Fruit fly (Drosophila melanogaster) whole organism, pupa: Measurements from ENCODE around the gene CG3164.
A peak's percentile ranks its signal among the peaks of the same experiment; 100 is the strongest.

ENCODE experiments used
- CG10348 ChIP-seq: fragments of 200-800 bp; sonication (Bioruptor generic); IDR thresholded peaks from 2 replicates; pipeline ENCODE4 v1.3.6; 2022; ENCODE audit warnings: missing biosample characterization, missing genetic modification characterization
- CG12605 ChIP-seq: fragments of 200-800 bp; sonication (Bioruptor generic); IDR thresholded peaks from 2 replicates; pipeline ENCODE4 v1.3.6; 2022; ENCODE audit warnings: missing biosample characterization, missing genetic modification characterization
- CG13204 ChIP-seq: fragments of 200-800 bp; sonication (Bioruptor generic); optimal IDR thresholded peaks from 2 replicates; lab custom pipeline; 2018; ENCODE audit warnings: missing biosample characterization, mild to moderate bottlenecking, missing genetic modification characterization, moderate library complexity
- CG14655 ChIP-seq: fragments of 200-800 bp; sonication (Bioruptor generic); optimal IDR thresholded peaks from 3 replicates; lab custom pipeline; 2017; ENCODE audit warnings: mild to moderate bottlenecking, missing biosample characterization, missing genetic modification reagents, missing genetic modification characterization
- CG15710 ChIP-seq: fragments of 200-800 bp; sonication (Bioruptor generic); optimal IDR thresholded peaks from 2 replicates; lab custom pipeline; 2018; ENCODE audit warnings: missing biosample characterization, mild to moderate bottlenecking, missing genetic modification characterization, moderate library complexity
- CG17806 ChIP-seq: fragments of 200-800 bp; sonication (Bioruptor generic); optimal IDR thresholded peaks from 2 replicates; lab custom pipeline; 2018; ENCODE audit warnings: missing biosample characterization, mild to moderate bottlenecking, missing genetic modification characterization, moderate library complexity
- CG32121 ChIP-seq: fragments of 200-800 bp; sonication (Bioruptor generic); IDR thresholded peaks from 2 replicates; pipeline ENCODE4 v1.3.6; 2022; ENCODE audit warnings: missing biosample characterization, missing genetic modification characterization
- CG34367 ChIP-seq: fragments of 200-800 bp; sonication (Bioruptor generic); optimal IDR thresholded peaks from 2 replicates; lab custom pipeline; 2018; ENCODE audit warnings: missing biosample characterization, mild to moderate bottlenecking, missing genetic modification characterization
- CG4496 ChIP-seq: fragments of 200-800 bp; sonication (Bioruptor generic); IDR thresholded peaks from 3 replicates; pipeline ENCODE4 v1.3.6; 2022; ENCODE audit warnings: missing biosample characterization, missing genetic modification characterization
- CG8159 ChIP-seq: fragments of 200-800 bp; sonication (Bioruptor generic); optimal IDR thresholded peaks from 3 replicates; lab custom pipeline; 2018; ENCODE audit warnings: missing biosample characterization, mild to moderate bottlenecking, missing genetic modification characterization, moderate library complexity
- CG8301 ChIP-seq: fragments of 200-800 bp; sonication (Bioruptor generic); optimal IDR thresholded peaks from 2 replicates; lab custom pipeline; 2018; ENCODE audit warnings: missing biosample characterization, mild to moderate bottlenecking, missing genetic modification characterization
- CG9948 ChIP-seq: fragments of 200-800 bp; sonication (Bioruptor generic); optimal IDR thresholded peaks from 2 replicates; lab custom pipeline; 2018; ENCODE audit warnings: missing biosample characterization, mild to moderate bottlenecking, missing genetic modification characterization, moderate library complexity
- D1 ChIP-seq: fragments of 200-800 bp; sonication (Bioruptor generic); optimal IDR thresholded peaks from 2 replicates; lab custom pipeline; 2018; ENCODE audit warnings: missing biosample characterization, mild to moderate bottlenecking, missing genetic modification characterization, moderate library complexity
- EcR ChIP-seq: fragments of 200-800 bp; sonication (Bioruptor generic); optimal IDR thresholded peaks from 3 replicates; lab custom pipeline; 2019; ENCODE audit warnings: missing biosample characterization, missing genetic modification characterization, mild to moderate bottlenecking, moderate library complexity, missing genetic modification reagents
- Ets98B ChIP-seq: fragments of 200-800 bp; sonication (Bioruptor generic); IDR thresholded peaks from 2 replicates; pipeline ENCODE4 v1.3.6; 2022; ENCODE audit warnings: missing biosample characterization, missing genetic modification characterization
- Pif1A ChIP-seq: fragments of 200-800 bp; sonication (Bioruptor generic); optimal IDR thresholded peaks from 3 replicates; lab custom pipeline; 2016; ENCODE audit warnings: missing biosample characterization, missing genetic modification characterization
- Pif1B ChIP-seq: fragments of 200-800 bp; sonication (Bioruptor generic); optimal IDR thresholded peaks from 3 replicates; lab custom pipeline; 2016; ENCODE audit warnings: missing biosample characterization, missing genetic modification characterization
- Snoo ChIP-seq: fragments of 200-800 bp; sonication (Bioruptor generic); optimal IDR thresholded peaks from 3 replicates; lab custom pipeline; 2017; ENCODE audit warnings: missing biosample characterization, mild to moderate bottlenecking, missing genetic modification characterization, inconsistent platforms
- fd96Ca ChIP-seq: fragments of 200-800 bp; sonication (Bioruptor generic); IDR thresholded peaks from 3 replicates; pipeline ENCODE4 v1.3.6; 2022; ENCODE audit warnings: missing biosample characterization, missing genetic modification characterization
- gl ChIP-seq: fragments of 200-800 bp; sonication (Bioruptor generic); optimal IDR thresholded peaks from 2 replicates; lab custom pipeline; 2018; ENCODE audit warnings: missing biosample characterization, mild to moderate bottlenecking, missing genetic modification characterization
- rn ChIP-seq: fragments of 200-800 bp; sonication (Bioruptor generic); IDR thresholded peaks from 2 replicates; pipeline ENCODE4 v1.3.6; 2022; ENCODE audit warnings: missing biosample characterization, missing genetic modification characterization

Gene CG3164

dm6 chr2L:161453-162175 lies 31.0 kb upstream of the CG3164 start:
- TF ChIP-seq Ets98B (GFP tag; lab: Robert Waterston, UW) (no peak), CG15710 (tag; lab: Kevin White, UChicago) (peak; percentile 23), CG10348 (GFP tag; lab: Robert Waterston, UW) (no peak), CG12605 (GFP tag; lab: Robert Waterston, UW) (no peak), CG8301 (peak; percentile 55), fd96Ca (no peak), Snoo (peak; percentile 19), CG4496 (GFP tag; lab: Robert Waterston, UW) (no peak), Pif1B (GFP tag; lab: Kevin White, UChicago) (peak; percentile 76), CG34367 (peak; percentile 29), CG13204 (GFP tag; lab: Kevin White, UChicago) (peak; percentile 28), CG14655 (GFP tag; lab: Kevin White, UChicago) (peak; percentile 56), CG32121 (GFP tag; lab: Robert Waterston, UW) (no peak), CG17806 (tag; lab: Kevin White, UChicago) (no peak), CG9948 (tag; lab: Kevin White, UChicago) (no peak), Pif1A (GFP tag; lab: Kevin White, UChicago) (peak; percentile 2), CG8159 (tag; lab: Kevin White, UChicago) (peak; percentile 35), rn (GFP tag; lab: Robert Waterston, UW) (no peak), EcR (GFP tag; lab: Kevin White, UChicago) (peak; percentile 67), gl (tag; lab: Kevin White, UChicago) (peak; percentile 40), D1 (tag; lab: Kevin White, UChicago) (no peak)

dm6 chr2L:160581-161452 lies 30.2 kb upstream of the CG3164 start:
- TF ChIP-seq Pif1A (GFP tag; lab: Kevin White, UChicago) (peak; percentile 89), CG34367 (peak; percentile 77), CG12605 (GFP tag; lab: Robert Waterston, UW) (no peak), Snoo (peak; percentile 77), CG8301 (peak; percentile 73), Ets98B (GFP tag; lab: Robert Waterston, UW) (no peak), CG15710 (tag; lab: Kevin White, UChicago) (peak; percentile 90), CG13204 (GFP tag; lab: Kevin White, UChicago) (peak; percentile 85), EcR (GFP tag; lab: Kevin White, UChicago) (peak; percentile 69), gl (tag; lab: Kevin White, UChicago) (peak; percentile 94), CG8159 (tag; lab: Kevin White, UChicago) (peak; percentile 72), rn (GFP tag; lab: Robert Waterston, UW) (no peak), CG4496 (GFP tag; lab: Robert Waterston, UW) (no peak), CG17806 (tag; lab: Kevin White, UChicago) (peak; percentile 62), CG9948 (tag; lab: Kevin White, UChicago) (peak; percentile 64), CG32121 (GFP tag; lab: Robert Waterston, UW) (no peak), CG10348 (GFP tag; lab: Robert Waterston, UW) (no peak), CG14655 (GFP tag; lab: Kevin White, UChicago) (peak; percentile 88), fd96Ca (no peak), Pif1B (GFP tag; lab: Kevin White, UChicago) (peak; percentile 92), D1 (tag; lab: Kevin White, UChicago) (peak; percentile 4)

- TF ChIP-seq rn (GFP tag; lab: Robert Waterston, UW) (no peak), CG8301 (no peak), CG8159 (tag; lab: Kevin White, UChicago) (peak; percentile 7), Pif1B (GFP tag; lab: Kevin White, UChicago) (peak; percentile 54), CG14655 (GFP tag; lab: Kevin White, UChicago) (no peak), EcR (GFP tag; lab: Kevin White, UChicago) (peak; percentile 66), CG4496 (GFP tag; lab: Robert Waterston, UW) (no peak), CG17806 (tag; lab: Kevin White, UChicago) (no peak), CG34367 (peak; percentile 14), gl (tag; lab: Kevin White, UChicago) (peak; percentile 18), Snoo (peak; percentile 17)
These were observed 28.2 kb upstream of the CG3164 start, which contains the start of the genes CG33635 and spen for dm6 chr2L:158649-159257. CG33635 (minus strand) TSS chr2L:158664. spen (plus strand) TSS chr2L:159032.

dm6 chr2L:155994-156393 lies 25.4 kb upstream of the CG3164 start, which contains the start of gene CG3436:
CG3436 (plus strand) TSS chr2L:156029.
- TF ChIP-seq CG8301 (no peak), CG4496 (GFP tag; lab: Robert Waterston, UW) (no peak), Pif1A (GFP tag; lab: Kevin White, UChicago) (no peak), CG15710 (tag; lab: Kevin White, UChicago) (peak; percentile 4), Ets98B (GFP tag; lab: Robert Waterston, UW) (no peak), CG10348 (GFP tag; lab: Robert Waterston, UW) (no peak), CG32121 (GFP tag; lab: Robert Waterston, UW) (no peak)
